Fruit fly (Drosophila melanogaster) Kc167 (cell line): ENCODE results near the gene smg.

ENCODE experiments used
- Sin3A ChIP-seq: fragments of >200 bp; optimal IDR thresholded peaks from 2 replicates; lab custom pipeline; 2018; ENCODE audit warnings: missing external identifiers
- h ChIP-seq: fragments of >200 bp; optimal IDR thresholded peaks from 3 replicates; lab custom pipeline; 2018; ENCODE audit warnings: missing external identifiers

DNA sequence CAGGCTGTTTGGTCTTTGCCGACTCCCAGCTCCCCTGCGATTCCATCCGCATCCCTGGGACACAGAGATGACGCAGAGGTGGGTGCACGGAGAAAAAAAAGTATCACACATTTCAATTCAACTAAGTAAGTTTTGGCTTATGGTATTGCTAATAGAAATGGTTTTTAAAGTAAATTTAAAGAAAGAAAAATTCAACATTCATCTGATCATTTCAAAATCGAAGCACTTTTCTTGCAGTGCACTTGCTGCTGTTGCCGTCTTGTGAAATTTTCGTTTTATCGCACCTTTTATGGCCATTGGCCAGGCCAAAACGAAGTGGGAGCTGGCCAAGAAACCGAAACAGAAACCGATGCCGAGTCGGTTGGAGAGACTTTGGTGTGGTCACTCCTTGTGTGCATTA, 47.5 kb upstream of the smg start:
- no peak for TF ChIP-seq h
- no peak for TF ChIP-seq Sin3A (lab: Kevin White, UChicago)
